Worm (Caenorhabditis elegans) whole organism, early embryonic: Measurements from ENCODE around the gene pbs-6.

Experiments
- B0310.2 ChIP-seq: sonication (generic microtip); optimal IDR thresholded peaks from 2 replicates; lab custom pipeline; 2016; ENCODE audit warnings: mild to moderate bottlenecking, missing genetic modification characterization, missing compliant biosample characterization
- F13C5.2 ChIP-seq: sonication (generic microtip); optimal IDR thresholded peaks from 2 replicates; lab custom pipeline; 2017; ENCODE audit warnings: mild to moderate bottlenecking, missing genetic modification characterization, inconsistent platforms, missing compliant biosample characterization
- aly-1 ChIP-seq: sonication (generic microtip); optimal IDR thresholded peaks from 2 replicates; lab custom pipeline; 2016; ENCODE audit warnings: missing genetic modification characterization, missing compliant biosample characterization
- ama-1 ChIP-seq: fragments of 150-350 bp; optimal IDR thresholded peaks from 2 replicates; lab custom pipeline; 2014
- ceh-13 ChIP-seq: fragments of 200-800 bp; sonication (Bioruptor generic); optimal IDR thresholded peaks from 2 replicates; lab custom pipeline; 2018; ENCODE audit warnings: mild to moderate bottlenecking, missing genetic modification characterization, missing compliant biosample characterization
- ceh-36 ChIP-seq: sonication (generic microtip); optimal IDR thresholded peaks from 2 replicates; lab custom pipeline; 2016; ENCODE audit warnings: missing genetic modification characterization, inconsistent platforms, missing compliant biosample characterization
- ets-7 ChIP-seq: sonication (generic microtip); optimal IDR thresholded peaks from 2 replicates; lab custom pipeline; 2016; ENCODE audit warnings: missing genotype, missing genetic modification characterization, missing compliant biosample characterization
- flt-1 ChIP-seq: fragments of 200-800 bp; sonication (Bioruptor generic); IDR thresholded peaks from 2 replicates; pipeline ENCODE4 v1.3.6; 2022; ENCODE audit warnings: missing genetic modification characterization, missing compliant biosample characterization
- hmbx-1 ChIP-seq: sonication (generic microtip); optimal IDR thresholded peaks from 2 replicates; lab custom pipeline; 2016; ENCODE audit warnings: mild to moderate bottlenecking, missing genetic modification characterization, missing compliant biosample characterization
- hmg-4 ChIP-seq: fragments of 200-800 bp; sonication (Bioruptor generic); optimal IDR thresholded peaks from 2 replicates; lab custom pipeline; 2018; ENCODE audit warnings: mild to moderate bottlenecking, missing genetic modification characterization, missing compliant biosample characterization
- hnd-1 ChIP-seq: sonication (generic microtip); optimal IDR thresholded peaks from 2 replicates; lab custom pipeline; 2016; ENCODE audit warnings: missing genetic modification characterization, missing compliant biosample characterization
- pes-1 ChIP-seq: fragments of 200-800 bp; sonication (Bioruptor generic); IDR thresholded peaks from 2 replicates; pipeline ENCODE4 v1.3.6; 2022; ENCODE audit warnings: missing genetic modification reagents, missing genetic modification characterization, missing compliant biosample characterization
- scrt-1 ChIP-seq: fragments of 200-800 bp; sonication (Bioruptor generic); IDR thresholded peaks from 2 replicates; pipeline ENCODE4 v1.3.6; 2022; ENCODE audit warnings: missing genetic modification characterization, missing compliant biosample characterization
- sea-1 ChIP-seq: fragments of 200-800 bp; sonication (Bioruptor generic); conservative IDR thresholded peaks from 2 replicates; pipeline ENCODE4 v1.3.6; 2022; ENCODE audit warnings: missing genetic modification characterization, missing compliant biosample characterization
- tbx-11 ChIP-seq: fragments of 200-800 bp; sonication (Bioruptor generic); IDR thresholded peaks from 2 replicates; pipeline ENCODE4 v1.3.6; 2022; ENCODE audit warnings: missing genetic modification characterization, missing compliant biosample characterization
- tbx-37 ChIP-seq: fragments of 200-800 bp; sonication (Bioruptor generic); conservative IDR thresholded peaks from 2 replicates; pipeline ENCODE4 v1.3.6; 2022; ENCODE audit warnings: missing genetic modification reagents, missing genetic modification characterization, missing compliant biosample characterization
- tra-4 ChIP-seq: sonication (generic microtip); optimal IDR thresholded peaks from 2 replicates; lab custom pipeline; 2017; ENCODE audit warnings: missing genetic modification characterization, missing compliant biosample characterization

The pbs-6 gene

DNA sequence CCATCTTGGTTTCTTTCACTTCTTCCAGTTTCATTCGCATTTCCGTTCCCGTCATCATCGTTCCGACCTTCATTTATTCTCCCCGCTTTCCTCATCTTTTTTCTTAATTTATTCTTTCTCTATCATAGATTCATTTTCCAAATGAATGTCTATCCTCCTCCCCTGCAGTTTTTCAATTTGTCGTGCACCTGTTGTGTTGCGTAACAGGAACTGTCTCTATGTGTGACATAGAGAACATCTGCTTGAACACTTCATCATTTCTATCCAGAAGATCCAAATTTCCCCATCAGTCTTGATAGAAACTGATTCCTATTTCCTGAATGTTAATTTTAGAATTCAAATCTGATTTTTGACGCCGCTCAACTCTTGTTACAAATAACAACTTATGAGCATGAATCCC lies 39.6 kb upstream of the pbs-6 start:
- no peak for TF ChIP-seq hmg-4 (GFP tag; lab: Kevin White, UChicago)
- TF ChIP-seq aly-1 (tag; lab: Kevin White, UChicago), result no peak
- no peak for TF ChIP-seq ceh-36 (tag; lab: Kevin White, UChicago)
- no peak for TF ChIP-seq ceh-13
- TF ChIP-seq flt-1 (GFP tag; lab: Robert Waterston, UW), result no peak
- TF ChIP-seq pes-1 (GFP tag; lab: Robert Waterston, UW), result no peak
- TF ChIP-seq tra-4 (tag; lab: Kevin White, UChicago), result no peak
- no peak for TF ChIP-seq scrt-1
- TF ChIP-seq tbx-37, result no peak
- TF ChIP-seq B0310.2 (tag; lab: Kevin White, UChicago), result no peak
- no peak for TF ChIP-seq sea-1 (GFP tag; lab: Robert Waterston, UW)
- TF ChIP-seq tbx-11, result no peak
- no peak for TF ChIP-seq hnd-1 (tag; lab: Kevin White, UChicago)
- no peak for TF ChIP-seq hmbx-1 (tag; lab: Kevin White, UChicago)

- no peak for TF ChIP-seq aly-1 (tag; lab: Kevin White, UChicago)
- no peak for TF ChIP-seq hmbx-1 (tag; lab: Kevin White, UChicago)
- no peak for TF ChIP-seq F13C5.2 (tag; lab: Kevin White, UChicago)
- TF ChIP-seq sea-1 (GFP tag; lab: Robert Waterston, UW), result no peak
Measured at ce11 chrIII:8281310-8281709, 37.4 kb upstream of the pbs-6 start.

DNA sequence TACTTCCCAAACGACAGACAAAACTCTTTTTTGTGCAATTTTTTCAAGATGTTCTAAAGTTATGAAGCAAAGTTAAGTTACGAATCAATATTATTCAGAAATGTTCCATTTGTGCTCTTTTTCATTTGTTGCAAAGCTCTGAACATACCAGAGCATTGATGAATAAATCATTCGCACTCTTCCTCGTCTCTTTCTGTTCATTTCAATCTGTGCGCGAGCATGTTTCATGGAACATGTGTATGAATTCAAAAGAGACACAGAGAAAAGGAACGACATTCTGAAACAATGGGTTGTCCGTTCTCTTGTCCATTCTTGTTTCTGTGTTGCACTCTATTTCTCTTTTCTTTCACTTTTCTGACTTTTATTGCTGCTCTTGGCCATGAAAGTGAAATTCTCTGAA lies 36.5 kb upstream of the pbs-6 start:
- no peak for TF ChIP-seq hnd-1 (tag; lab: Kevin White, UChicago)
- no peak for TF ChIP-seq F13C5.2 (tag; lab: Kevin White, UChicago)

- no peak for TF ChIP-seq scrt-1
- TF ChIP-seq hnd-1 (tag; lab: Kevin White, UChicago), result no peak
- no peak for TF ChIP-seq aly-1 (tag; lab: Kevin White, UChicago)
- no peak for TF ChIP-seq ceh-36 (tag; lab: Kevin White, UChicago)
- no peak for TF ChIP-seq tbx-11
- TF ChIP-seq F13C5.2 (tag; lab: Kevin White, UChicago), result no peak
- no peak for TF ChIP-seq tbx-37
- TF ChIP-seq hmg-4 (GFP tag; lab: Kevin White, UChicago), result no peak
- no peak for TF ChIP-seq sea-1 (GFP tag; lab: Robert Waterston, UW)
- TF ChIP-seq hmbx-1 (tag; lab: Kevin White, UChicago), result no peak
Measured at ce11 chrIII:8279567-8279966, 35.7 kb upstream of the pbs-6 start.

- no peak for TF ChIP-seq B0310.2 (tag; lab: Kevin White, UChicago)
- no peak for TF ChIP-seq scrt-1
- no peak for TF ChIP-seq aly-1 (tag; lab: Kevin White, UChicago)
- no peak for TF ChIP-seq F13C5.2 (tag; lab: Kevin White, UChicago)
- no peak for TF ChIP-seq hmbx-1 (tag; lab: Kevin White, UChicago)
- no peak for TF ChIP-seq ama-1 (lab: Kevin White, UChicago)
- no peak for TF ChIP-seq ceh-36 (tag; lab: Kevin White, UChicago)
Measured at ce11 chrIII:8278801-8279200, 34.9 kb upstream of the pbs-6 start, which contains the start of gene mig-10. Gene mig-10, plus strand, starts transcription at chrIII:8279101.

DNA sequence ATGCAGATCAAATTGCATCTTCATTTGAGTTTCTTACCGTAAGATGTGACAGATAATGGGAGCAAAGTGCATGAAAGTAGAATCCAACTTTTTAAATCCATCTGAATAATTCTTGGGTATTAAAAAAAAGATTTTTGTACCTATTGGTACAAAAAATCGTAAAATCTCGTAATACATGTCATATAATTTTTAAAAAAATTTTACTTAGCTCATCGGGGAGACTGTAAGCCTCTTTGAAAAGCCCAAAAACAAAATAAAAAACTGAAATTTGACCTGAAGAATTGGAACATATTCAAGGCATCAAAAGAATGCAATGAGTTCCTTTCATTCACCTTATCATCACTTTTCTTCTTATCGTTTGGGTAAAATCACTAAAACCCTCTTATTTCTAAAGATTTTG lies 32.0 kb upstream of the pbs-6 start, which contains the start of gene clec-160:
Gene clec-160 (minus strand): TSS at position 101 of the 400 bp plus-strand sequence.
- TF ChIP-seq scrt-1, result no peak
- TF ChIP-seq ama-1 (lab: Kevin White, UChicago), result no peak
- no peak for TF ChIP-seq F13C5.2 (tag; lab: Kevin White, UChicago)
- no peak for TF ChIP-seq ets-7 (tag; lab: Kevin White, UChicago)
- TF ChIP-seq tbx-11, result no peak
- no peak for TF ChIP-seq aly-1 (tag; lab: Kevin White, UChicago)
- TF ChIP-seq hmg-4 (GFP tag; lab: Kevin White, UChicago), result no peak
- no peak for TF ChIP-seq sea-1 (GFP tag; lab: Robert Waterston, UW)

DNA sequence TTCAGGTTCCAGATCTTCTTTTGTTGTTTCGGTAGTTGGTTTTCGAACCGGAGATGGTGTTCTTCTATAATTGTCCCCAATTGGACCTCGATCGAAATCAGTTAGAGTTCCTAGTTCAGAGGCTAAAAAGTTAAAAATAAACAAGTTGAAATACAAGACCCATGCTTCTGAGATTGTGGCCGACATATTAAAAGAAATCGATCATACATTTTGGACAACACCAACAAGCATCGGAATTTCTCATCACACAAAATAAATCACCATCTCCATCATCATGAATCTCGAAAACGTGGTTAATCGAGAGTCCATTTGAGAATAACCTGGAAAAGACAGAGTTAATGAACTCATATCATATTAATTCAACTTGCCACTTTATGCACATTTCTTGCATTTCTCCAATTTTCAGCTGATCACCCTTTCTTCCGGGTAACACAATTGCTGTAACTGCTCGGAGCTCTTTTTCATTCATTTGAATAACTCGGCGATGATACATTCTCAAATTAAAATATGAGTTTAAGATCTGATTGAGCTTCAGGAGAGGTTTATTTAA lies 27.9 kb upstream of the pbs-6 start, which contains the start of the genes mps-4 and F09G8.10:
Gene mps-4 (minus strand): TSS at position 101 of the 550 bp plus-strand sequence.
Gene F09G8.10 (minus strand): TSS at position 500 of the 550 bp plus-strand sequence.
- TF ChIP-seq tbx-37, result no peak
- no peak for TF ChIP-seq ceh-36 (tag; lab: Kevin White, UChicago)
- TF ChIP-seq flt-1 (GFP tag; lab: Robert Waterston, UW), result no peak
- TF ChIP-seq scrt-1, result no peak
- TF ChIP-seq tra-4 (tag; lab: Kevin White, UChicago), result no peak
- no peak for TF ChIP-seq sea-1 (GFP tag; lab: Robert Waterston, UW)
- no peak for TF ChIP-seq pes-1 (GFP tag; lab: Robert Waterston, UW)
- no peak for TF ChIP-seq hmbx-1 (tag; lab: Kevin White, UChicago)
- no peak for TF ChIP-seq tbx-11
- no peak for TF ChIP-seq hnd-1 (tag; lab: Kevin White, UChicago)
- no peak for TF ChIP-seq ets-7 (tag; lab: Kevin White, UChicago)
- TF ChIP-seq ama-1 (lab: Kevin White, UChicago), result no peak
- no peak for TF ChIP-seq hmg-4 (GFP tag; lab: Kevin White, UChicago)
- TF ChIP-seq B0310.2 (tag; lab: Kevin White, UChicago), result no peak
- TF ChIP-seq aly-1 (tag; lab: Kevin White, UChicago), result no peak
- no peak for TF ChIP-seq F13C5.2 (tag; lab: Kevin White, UChicago)
- TF ChIP-seq ceh-13, result no peak

DNA sequence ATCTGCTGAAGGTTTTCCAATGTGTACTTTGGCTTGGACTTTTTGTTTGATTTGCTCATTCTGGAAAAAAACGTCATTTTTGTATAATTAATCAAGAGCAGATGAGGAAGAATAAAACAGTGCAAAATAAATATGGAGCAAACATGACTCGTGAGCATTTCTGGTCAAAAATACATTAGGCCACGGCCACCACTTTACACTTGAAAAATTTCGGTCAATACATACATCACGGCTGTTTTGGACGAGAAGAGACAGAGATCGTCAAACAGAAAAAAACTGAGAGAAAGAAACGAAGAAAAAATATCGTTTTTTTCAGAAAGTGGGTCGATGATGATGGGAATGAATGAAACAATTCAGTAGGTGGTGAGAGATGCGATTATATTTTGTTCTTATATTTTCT lies 24.4 kb upstream of the pbs-6 start, which contains the start of the genes F09G8.7 and crn-7:
Gene F09G8.7 (minus strand): TSS at position 60 of the 400 bp plus-strand sequence.
Gene crn-7 (plus strand): TSS at position 236 of the 400 bp plus-strand sequence.
- TF ChIP-seq tbx-11 (no peak), aly-1 (tag; lab: Kevin White, UChicago) (no peak), ets-7 (tag; lab: Kevin White, UChicago) (no peak)
